Worm (Caenorhabditis elegans): Measurements from ENCODE around the gene srd-46.
"Not testable (repeated sequence)": the region's sequence is repeated elsewhere in the genome, so short reads cannot be mapped to it uniquely, and the experiment has no call there.

srd-46 gene

DNA sequence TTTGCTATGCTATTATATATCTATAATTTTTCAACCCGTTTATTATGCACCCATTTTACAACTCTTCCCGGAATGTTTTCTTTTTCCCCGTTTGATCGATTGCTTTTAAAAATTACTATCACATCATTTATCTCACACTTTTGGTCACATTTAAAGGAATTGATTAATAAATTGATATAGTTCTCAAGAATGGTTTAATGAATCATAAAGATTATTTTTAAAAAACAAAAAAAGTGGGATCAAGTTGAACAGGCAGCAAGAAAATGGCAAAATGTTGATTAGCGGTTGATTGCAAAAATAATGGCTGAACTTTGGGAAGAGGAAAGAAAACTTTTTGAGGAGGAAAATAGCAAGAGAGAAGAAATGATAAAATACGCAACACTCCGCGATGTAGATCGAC lies 32.1 kb upstream of the srd-46 start, which contains the start of gene W06D11.5:
Gene W06D11.5, plus strand, starts transcription at position 301 of the 400 bp plus-strand sequence.
- TF ChIP-seq ceh-8 (GFP tag; optimal IDR thresholded peaks at IDR 0.05) = no peak
- TF ChIP-seq nhr-85 (tag) = peak; percentile 1

DNA sequence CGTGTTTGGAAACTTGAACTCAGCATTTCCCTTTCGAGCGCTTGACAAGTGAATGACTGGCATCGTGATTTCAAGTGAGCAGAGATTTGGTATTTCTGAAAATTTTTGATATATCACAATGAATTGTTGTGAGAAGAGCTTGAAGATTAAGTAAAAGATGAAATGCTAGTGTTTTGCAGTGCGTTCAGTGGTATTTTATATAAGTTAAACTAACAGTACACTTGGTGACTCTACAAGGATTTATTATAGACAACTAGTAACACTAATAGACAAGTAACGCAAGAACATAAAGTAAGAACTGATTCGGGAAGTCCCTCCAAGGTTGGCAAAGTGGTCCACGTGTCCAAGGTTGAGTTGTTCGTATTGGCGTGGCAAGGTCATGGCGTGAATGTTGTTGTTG lies 29.1 kb upstream of the srd-46 start, which contains the start of gene dot-1.3:
Gene dot-1.3, minus strand, starts transcription at position 101 of the 400 bp plus-strand sequence.
- TF ChIP-seq nhr-76, nhr-11, aly-2 (tag; optimal IDR thresholded peaks at IDR 0.05): not testable (repeated sequence)

DNA sequence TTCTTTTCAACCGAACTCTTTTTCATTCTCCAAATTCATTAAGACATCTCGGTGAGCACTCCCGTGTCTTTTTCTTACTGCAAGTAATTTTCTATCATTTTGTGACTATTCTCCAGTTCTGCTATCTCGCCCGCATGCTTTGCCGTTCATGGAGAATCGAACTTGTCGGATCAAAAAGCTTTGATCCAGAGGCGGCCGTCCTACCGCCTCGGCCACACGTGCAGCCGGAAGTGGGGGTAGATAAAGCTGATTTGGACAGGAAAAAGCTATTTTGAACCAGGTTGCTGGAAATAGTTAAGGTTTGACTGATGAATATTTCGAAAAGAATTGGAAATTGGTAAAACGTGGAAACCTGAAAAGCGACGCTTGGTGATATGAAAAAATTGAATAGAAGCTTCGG lies 27.7 kb upstream of the srd-46 start:
- TF ChIP-seq mdl-1 (tag; optimal IDR thresholded peaks at IDR 0.05) = no peak
- no peak for TF ChIP-seq dsc-1 (tag; optimal IDR thresholded peaks at IDR 0.05)
- no peak for TF ChIP-seq alr-1 (tag; optimal IDR thresholded peaks at IDR 0.05; ENCODE audit: borderline replicate concordance)
- no peak for TF ChIP-seq hpl-2 (GFP tag; optimal IDR thresholded peaks at IDR 0.05)
- no peak for TF ChIP-seq nhr-20 (tag; optimal IDR thresholded peaks at IDR 0.05)
- TF ChIP-seq sup-37 (GFP tag; optimal IDR thresholded peaks at IDR 0.05) = no peak
- TF ChIP-seq ceh-82 (tag; optimal IDR thresholded peaks at IDR 0.05) = no peak
- no peak for TF ChIP-seq zip-4 (GFP tag; optimal IDR thresholded peaks at IDR 0.05)
- TF ChIP-seq C04F5.9 (tag; optimal IDR thresholded peaks at IDR 0.05) = no peak
- no peak for TF ChIP-seq hlh-4 (tag; optimal IDR thresholded peaks at IDR 0.05)
- TF ChIP-seq nhr-47 (tag; optimal IDR thresholded peaks at IDR 0.05) = no peak
- no peak for TF ChIP-seq F16B12.6 (tag; optimal IDR thresholded peaks at IDR 0.05)
- no peak for TF ChIP-seq jun-1 (tag; optimal IDR thresholded peaks at IDR 0.05)
- TF ChIP-seq egl-13 (tag; optimal IDR thresholded peaks at IDR 0.05) = no peak
- no peak for TF ChIP-seq nhr-12 (tag; optimal IDR thresholded peaks at IDR 0.05)
- TF ChIP-seq fkh-4 (tag; optimal IDR thresholded peaks at IDR 0.05; ENCODE audit: borderline replicate concordance) = no peak
- TF ChIP-seq tlp-1 (tag; optimal IDR thresholded peaks at IDR 0.05) = no peak

DNA sequence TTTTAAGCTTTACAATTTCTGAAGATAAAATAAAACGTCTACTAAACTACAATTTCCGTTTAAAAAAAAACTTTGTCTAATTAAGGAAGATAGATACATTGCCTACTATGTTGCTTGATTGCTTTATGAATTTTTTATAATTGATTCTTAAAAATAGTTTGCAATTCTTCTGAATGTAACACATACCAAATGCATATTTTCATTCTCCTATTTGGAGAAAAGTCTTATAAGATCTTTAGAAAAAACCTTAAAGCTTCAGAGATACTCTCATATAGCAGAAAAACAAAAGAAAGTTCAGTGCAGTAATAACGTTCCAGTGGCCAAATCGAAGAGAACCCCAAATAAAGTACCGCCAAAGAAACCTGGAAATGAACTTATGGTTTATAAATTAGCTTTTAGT lies 25.3 kb upstream of the srd-46 start, which contains the start of gene phf-32:
Gene phf-32, plus strand, starts transcription at position 301 of the 400 bp plus-strand sequence.
- TF ChIP-seq ceh-90 (tag; optimal IDR thresholded peaks at IDR 0.05) = no peak
- TF ChIP-seq sptf-1 (tag; optimal IDR thresholded peaks at IDR 0.05) = no peak
- TF ChIP-seq mef-2 (tag; optimal IDR thresholded peaks at IDR 0.05) = no peak
- no peak for TF ChIP-seq unc-98 (GFP tag; IDR thresholded peaks at IDR 0.05)
- no peak for TF ChIP-seq egl-13 (tag; optimal IDR thresholded peaks at IDR 0.05)
- no peak for TF ChIP-seq nhr-47 (tag; optimal IDR thresholded peaks at IDR 0.05)
- TF ChIP-seq skn-1 (tag; optimal IDR thresholded peaks at IDR 0.05) = no peak
- no peak for TF ChIP-seq C34B4.2 (tag; optimal IDR thresholded peaks at IDR 0.05)
- no peak for TF ChIP-seq nhr-77 (tag; optimal IDR thresholded peaks at IDR 0.05)
- TF ChIP-seq vab-15 (tag; optimal IDR thresholded peaks at IDR 0.05) = no peak
- TF ChIP-seq lin-15B (tag; optimal IDR thresholded peaks at IDR 0.05) = no peak
- no peak for TF ChIP-seq mab-9 (GFP tag; IDR thresholded peaks at IDR 0.05)
- no peak for TF ChIP-seq mdl-1 (tag; optimal IDR thresholded peaks at IDR 0.05)
- TF ChIP-seq sox-4 (tag; optimal IDR thresholded peaks at IDR 0.05) = no peak
- no peak for TF ChIP-seq nhr-71 (tag; optimal IDR thresholded peaks at IDR 0.05)
- no peak for TF ChIP-seq tbx-2 (tag; optimal IDR thresholded peaks at IDR 0.05)

DNA sequence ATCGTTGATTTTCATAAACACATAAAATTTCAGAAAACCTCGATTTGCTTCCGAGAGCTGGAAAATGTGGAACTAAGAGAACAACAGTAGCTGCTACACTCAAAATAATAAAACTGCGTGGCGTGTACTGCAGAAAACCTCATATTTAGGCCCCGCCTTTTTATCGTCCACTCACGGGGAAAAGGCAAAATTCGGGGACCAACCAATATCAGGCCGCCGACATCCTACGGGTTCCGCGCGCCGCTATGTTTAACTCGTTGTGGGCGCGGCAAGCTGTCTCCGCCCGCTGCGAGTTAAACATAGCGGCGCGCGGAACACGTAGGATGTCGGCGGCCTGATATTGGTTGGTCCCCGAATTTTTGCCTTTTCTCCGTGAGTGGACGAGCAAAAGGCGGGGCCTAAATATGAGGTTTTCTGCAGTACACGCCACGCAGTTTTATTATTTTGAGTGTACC lies 23.8 kb upstream of the srd-46 start, which contains the start of gene F17A2.16:
Gene F17A2.16, plus strand, starts transcription at position 405 of the 455 bp plus-strand sequence.
- not testable (repeated sequence) for TF ChIP-seq Y116A8C.19 (tag; optimal IDR thresholded peaks at IDR 0.05; ENCODE audit: borderline replicate concordance); sox-4 (tag; optimal IDR thresholded peaks at IDR 0.05); ama-1 (optimal IDR thresholded peaks at IDR 0.05)
